Worm (Caenorhabditis elegans): ENCODE data around the gene F09C6.15.
A peak's percentile ranks its signal among the peaks of the same experiment; 100 is the strongest.

Gene F09C6.15

ce11 chrV:16911294-16911693 lies 17.8 kb downstream of the F09C6.15 start:
- TF ChIP-seq ceh-8 (GFP tag; optimal IDR thresholded peaks at IDR 0.05), result no peak
- TF ChIP-seq nhr-77 (tag; optimal IDR thresholded peaks at IDR 0.05), result no peak
- TF ChIP-seq F16B12.6 (tag; optimal IDR thresholded peaks at IDR 0.05), result no peak
- no peak for TF ChIP-seq nhr-237 (tag; optimal IDR thresholded peaks at IDR 0.05)
- TF ChIP-seq sox-4 (tag; optimal IDR thresholded peaks at IDR 0.05), result no peak
- TF ChIP-seq lin-13 (GFP tag; optimal IDR thresholded peaks at IDR 0.05), result no peak
- no peak for TF ChIP-seq ztf-4 (tag; optimal IDR thresholded peaks at IDR 0.05)
- no peak for TF ChIP-seq Y116A8C.19 (tag; optimal IDR thresholded peaks at IDR 0.05; ENCODE audit: borderline replicate concordance)
- TF ChIP-seq lin-39 (tag; optimal IDR thresholded peaks at IDR 0.05), result no peak
- no peak for TF ChIP-seq nhr-84 (tag; optimal IDR thresholded peaks at IDR 0.05)
- TF ChIP-seq irx-1 (tag; optimal IDR thresholded peaks at IDR 0.05), result no peak

DNA sequence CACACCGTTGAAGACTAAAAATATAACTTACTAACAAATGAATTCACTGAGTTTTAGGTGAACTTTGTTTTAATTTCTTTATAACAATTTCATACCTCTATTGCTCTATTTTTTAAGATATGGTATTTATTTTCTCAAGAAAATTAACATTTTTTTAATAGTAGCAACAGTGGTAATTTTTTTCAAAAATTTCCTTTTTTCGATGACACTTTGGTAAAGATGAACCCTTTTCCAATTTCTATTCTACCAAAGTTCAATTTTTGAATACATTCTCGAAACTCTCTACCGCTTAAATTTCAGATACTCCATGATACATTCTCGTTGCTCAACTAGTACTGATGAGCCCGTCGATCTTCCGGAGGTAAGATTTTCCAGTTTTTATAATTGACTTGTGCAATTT lies 18.4 kb downstream of the F09C6.15 start, which contains the start of gene nhr-116:
Gene nhr-116 (plus strand): TSS at position 301 of the 400 bp plus-strand sequence.
- no peak for TF ChIP-seq dpl-1 (GFP tag; optimal IDR thresholded peaks at IDR 0.05)
- TF ChIP-seq blmp-1 (tag; optimal IDR thresholded peaks at IDR 0.05), result no peak
- TF ChIP-seq elt-3 (tag; optimal IDR thresholded peaks at IDR 0.05), result no peak
- TF ChIP-seq Y116A8C.19 (tag; optimal IDR thresholded peaks at IDR 0.05; ENCODE audit: borderline replicate concordance), result no peak
- TF ChIP-seq unc-130 (tag; optimal IDR thresholded peaks at IDR 0.05), result no peak
- no peak for TF ChIP-seq F16B12.6 (tag; optimal IDR thresholded peaks at IDR 0.05)
- TF ChIP-seq fkh-4 (tag; optimal IDR thresholded peaks at IDR 0.05; ENCODE audit: borderline replicate concordance), result no peak
- TF ChIP-seq rnt-1 (tag; optimal IDR thresholded peaks at IDR 0.05), result no peak

DNA sequence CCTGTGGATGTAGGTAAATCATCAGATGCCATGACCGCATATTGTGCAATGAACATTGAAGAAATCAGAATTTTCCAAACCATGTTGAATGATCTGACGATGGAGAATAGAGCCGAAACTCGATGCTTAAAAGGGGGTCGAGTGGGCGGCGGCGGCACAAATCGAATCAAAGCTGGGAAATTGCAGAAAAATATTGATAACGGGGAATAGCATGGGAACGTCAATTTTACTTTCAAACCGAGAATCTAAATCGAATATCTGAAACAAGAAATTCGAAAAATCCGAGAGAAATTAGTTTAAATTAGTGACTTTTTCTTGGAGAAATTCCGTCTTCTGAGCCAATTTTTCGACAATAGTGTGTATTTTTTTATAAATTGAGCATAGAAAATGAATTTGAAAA lies 22.5 kb downstream of the F09C6.15 start, which contains the start of gene F09C6.10:
Gene F09C6.10 (minus strand): TSS at position 101 of the 400 bp plus-strand sequence.
- TF ChIP-seq sox-4 (tag; optimal IDR thresholded peaks at IDR 0.05) (no peak), blmp-1 (tag; optimal IDR thresholded peaks at IDR 0.05) (no peak), dsc-1 (tag; optimal IDR thresholded peaks at IDR 0.05) (no peak), egl-13 (tag; optimal IDR thresholded peaks at IDR 0.05) (no peak), fkh-10 (GFP tag; optimal IDR thresholded peaks at IDR 0.05) (no peak), jun-1 (tag; optimal IDR thresholded peaks at IDR 0.05) (no peak), hlh-4 (tag; optimal IDR thresholded peaks at IDR 0.05) (no peak), F16B12.6 (tag; optimal IDR thresholded peaks at IDR 0.05) (no peak), nhr-12 (tag; optimal IDR thresholded peaks at IDR 0.05) (no peak), zip-4 (GFP tag; optimal IDR thresholded peaks at IDR 0.05) (no peak), nhr-71 (tag; optimal IDR thresholded peaks at IDR 0.05) (no peak), unc-98 (GFP tag; IDR thresholded peaks at IDR 0.05) (no peak)

- TF ChIP-seq lin-35 (GFP tag; optimal IDR thresholded peaks at IDR 0.05), result no peak
- TF ChIP-seq sup-37 (GFP tag; optimal IDR thresholded peaks at IDR 0.05), result no peak
- no peak for TF ChIP-seq lir-3 (tag; optimal IDR thresholded peaks at IDR 0.05; ENCODE audit: poor library complexity)
- TF ChIP-seq efl-3 (GFP tag; optimal IDR thresholded peaks at IDR 0.05), result no peak
Observed at ce11 chrV:16918378-16918777, 24.8 kb downstream of the F09C6.15 start, which contains the start of the genes fbxa-206 and Y102A5C.2. fbxa-206 (minus strand) TSS chrV:16918478. Y102A5C.2 (plus strand) TSS chrV:16918731.

DNA sequence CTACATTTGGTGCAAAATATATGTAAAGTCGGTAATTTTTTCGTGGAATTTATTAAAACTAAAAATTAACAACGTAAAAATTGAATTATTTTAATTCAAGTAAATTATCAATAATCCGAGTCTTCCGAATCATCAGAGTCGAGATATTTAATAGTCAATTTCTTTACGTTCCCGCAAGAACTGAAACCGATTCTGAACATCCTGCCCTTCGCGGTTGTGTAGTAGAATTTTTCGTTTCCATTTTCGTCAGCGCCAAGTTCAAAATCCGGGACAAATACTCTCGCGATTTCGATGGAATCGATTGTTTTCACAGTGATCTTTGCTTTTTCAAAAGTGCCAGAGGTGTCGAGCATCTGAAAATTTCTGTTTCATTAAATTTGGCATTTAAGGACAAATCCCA lies 26.1 kb downstream of the F09C6.15 start:
- TF ChIP-seq efl-1 (optimal IDR thresholded peaks at IDR 0.05) (no peak), efl-1 (GFP tag; optimal IDR thresholded peaks at IDR 0.05 in 1 of 2) (peak in 1 of 2 experiments; percentile 44), nhr-71 (tag; optimal IDR thresholded peaks at IDR 0.05) (no peak), nhr-12 (tag; optimal IDR thresholded peaks at IDR 0.05) (no peak)

DNA sequence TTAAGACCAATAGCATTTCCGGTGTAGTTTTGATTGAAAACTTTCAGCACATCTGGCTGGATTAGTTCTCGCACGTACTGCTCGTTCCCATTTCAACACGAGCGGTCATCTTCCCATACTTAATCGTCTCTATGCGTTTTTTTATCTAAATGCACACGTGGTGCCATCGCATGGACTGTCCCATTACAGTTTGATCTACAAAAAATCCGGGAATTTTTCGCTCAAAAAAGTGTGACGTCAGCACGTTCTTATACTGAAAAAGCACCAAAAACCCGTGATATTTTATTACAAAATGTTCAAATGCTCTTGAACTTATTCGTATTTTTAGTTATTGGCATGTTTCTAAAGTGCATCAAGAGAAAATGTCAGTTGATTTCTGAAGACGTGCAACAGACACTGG lies 28.4 kb downstream of the F09C6.15 start, which contains the start of gene Y102A5C.4:
Gene Y102A5C.4 (plus strand): TSS at position 301 of the 400 bp plus-strand sequence.
- TF ChIP-seq pqm-1 (tag; optimal IDR thresholded peaks at IDR 0.05) (no peak), aha-1 (tag; optimal IDR thresholded peaks at IDR 0.05) (no peak), swsn-7 (tag; optimal IDR thresholded peaks at IDR 0.05) (no peak), egl-27 (tag; optimal IDR thresholded peaks at IDR 0.05) (no peak), vab-15 (tag; optimal IDR thresholded peaks at IDR 0.05) (no peak), lin-13 (GFP tag; optimal IDR thresholded peaks at IDR 0.05) (no peak), ztf-11 (tag; optimal IDR thresholded peaks at IDR 0.05) (no peak), hlh-4 (tag; optimal IDR thresholded peaks at IDR 0.05) (no peak), nhr-19 (GFP tag; conservative IDR thresholded peaks at IDR 0.05) (no peak), sox-4 (tag; optimal IDR thresholded peaks at IDR 0.05) (no peak), blmp-1 (tag; optimal IDR thresholded peaks at IDR 0.05) (no peak), nhr-84 (tag; optimal IDR thresholded peaks at IDR 0.05) (no peak), ceh-90 (tag; optimal IDR thresholded peaks at IDR 0.05) (no peak), fkh-8 (tag; optimal IDR thresholded peaks at IDR 0.05) (no peak), unc-130 (tag; optimal IDR thresholded peaks at IDR 0.05) (no peak), sptf-1 (tag; optimal IDR thresholded peaks at IDR 0.05) (no peak)

Data from whole organism, L1 larva.